Worm (Caenorhabditis elegans) whole organism, L4 larva: Measurements from ENCODE around the gene ndx-9.
"Not testable (repeated sequence)": the region's sequence is repeated elsewhere in the genome, so short reads cannot be mapped to it uniquely, and the experiment has no call there.

Experiments
- fos-1 ChIP-seq: fragments of 150-350 bp; optimal IDR thresholded peaks from 2 replicates; lab custom pipeline; 2014; ENCODE audit warnings: missing biosample characterization, missing genetic modification characterization
- jun-1 ChIP-seq: fragments of 150-350 bp; optimal IDR thresholded peaks from 2 replicates; lab custom pipeline; 2014; ENCODE audit warnings: missing biosample characterization, missing genetic modification reagents, missing genetic modification characterization
- nhr-28 ChIP-seq: fragments of 150-350 bp; optimal IDR thresholded peaks from 2 replicates; lab custom pipeline; 2014; ENCODE audit warnings: missing biosample characterization, missing genetic modification characterization
- php-3 ChIP-seq: fragments of 200-800 bp; sonication (Bioruptor generic); IDR thresholded peaks from 2 replicates; pipeline ENCODE4 v1.3.6; 2022; ENCODE audit warnings: missing genetic modification reagents, missing genetic modification characterization, missing compliant biosample characterization

ce11 chrIV:10987342-10987945 is 24.4 kb downstream of the ndx-9 start, which contains the start of gene Y43E12A.3:
- not testable (repeated sequence) for TF ChIP-seq fos-1; php-3 (GFP tag; lab: Robert Waterston, UW); nhr-28 (tag; lab: Kevin White, UChicago); jun-1
